Worm (Caenorhabditis elegans) whole organism, young adult: ENCODE data around the gene F54D5.4.

Experiments used
- B0019.2 ChIP-seq: fragments of 200-800 bp; sonication (Bioruptor generic); conservative IDR thresholded peaks from 2 replicates; pipeline ENCODE4 v1.3.6; 2022; ENCODE audit warnings: missing genetic modification reagents, missing genetic modification characterization, missing compliant biosample characterization
- B0035.1 ChIP-seq: sonication (generic microtip); optimal IDR thresholded peaks from 2 replicates; lab custom pipeline; 2016; ENCODE audit warnings: missing genetic modification characterization, mild to moderate bottlenecking, missing compliant biosample characterization, missing genotype, missing genetic modification reagents
- C17E4.6 ChIP-seq: fragments of 200-800 bp; sonication (Bioruptor generic); IDR thresholded peaks from 2 replicates; pipeline ENCODE4 v1.3.6; 2022; ENCODE audit warnings: missing genetic modification reagents, missing genetic modification characterization, missing compliant biosample characterization
- D2030.7 ChIP-seq: fragments of 200-800 bp; sonication (Bioruptor generic); IDR thresholded peaks from 2 replicates; pipeline ENCODE4 v1.3.6; 2022; ENCODE audit warnings: missing genetic modification reagents, missing genetic modification characterization, missing compliant biosample characterization
- F49E8.2 ChIP-seq: sonication (generic microtip); optimal IDR thresholded peaks from 3 replicates; lab custom pipeline; 2017; ENCODE audit warnings: missing genetic modification characterization, mild to moderate bottlenecking, missing compliant biosample characterization, antibody characterized with exemption, moderate library complexity; ENCODE audit not compliant: insufficient read depth
- K11D2.4 ChIP-seq: fragments of 200-800 bp; sonication (Bioruptor generic); IDR thresholded peaks from 2 replicates; pipeline ENCODE4 v1.3.6; 2022; ENCODE audit warnings: missing genetic modification reagents, missing genetic modification characterization, missing compliant biosample characterization
- Y53F4B.3 ChIP-seq: fragments of 200-800 bp; sonication (Bioruptor generic); IDR thresholded peaks from 2 replicates; pipeline ENCODE4 v1.3.6; 2022; ENCODE audit warnings: missing genetic modification reagents, missing genetic modification characterization, missing compliant biosample characterization
- Y79H2A.3 ChIP-seq: fragments of 200-800 bp; sonication (Bioruptor generic); conservative IDR thresholded peaks from 2 replicates; pipeline ENCODE4 v1.3.6; 2022; ENCODE audit warnings: missing genetic modification reagents, missing genetic modification characterization, missing compliant biosample characterization
- Y95B8A.8 ChIP-seq: fragments of 200-800 bp; sonication (Bioruptor generic); IDR thresholded peaks from 2 replicates; pipeline ENCODE4 v1.3.6; 2022; ENCODE audit warnings: missing genetic modification reagents, missing genetic modification characterization, missing compliant biosample characterization
- akir-1 ChIP-seq: fragments of 200-800 bp; sonication (Bioruptor generic); optimal IDR thresholded peaks from 2 replicates; lab custom pipeline; 2018; ENCODE audit warnings: mild to moderate bottlenecking, missing genetic modification characterization, moderate library complexity, missing compliant biosample characterization
- aptf-3 ChIP-seq: fragments of 200-800 bp; sonication (Bioruptor generic); IDR thresholded peaks from 2 replicates; pipeline ENCODE4 v1.3.6; 2022; ENCODE audit warnings: missing genetic modification characterization, missing compliant biosample characterization
- attf-6 ChIP-seq: fragments of 200-800 bp; sonication (Bioruptor generic); IDR thresholded peaks from 2 replicates; pipeline ENCODE4 v1.3.6; 2022; ENCODE audit warnings: missing genetic modification reagents, missing genetic modification characterization, missing compliant biosample characterization
- bed-2 ChIP-seq: fragments of 200-800 bp; sonication (Bioruptor generic); IDR thresholded peaks from 2 replicates; pipeline ENCODE4 v1.3.6; 2022; ENCODE audit warnings: missing genetic modification reagents, missing genetic modification characterization, missing compliant biosample characterization
- cebp-1 ChIP-seq, 2 experiments: fragments of 200-800 bp in 1 of 2; sonication (Bioruptor generic) in 1 of 2; sonication (generic microtip) in 1 of 2; IDR thresholded peaks in 1 of 2; optimal IDR thresholded peaks in 1 of 2; 2 replicates each; pipeline versions ENCODE4 v1.3.6 to Lab custom; 2017 to 2022; ENCODE audit warnings: missing compliant biosample characterization in 2 of 2, missing genetic modification characterization in 2 of 2, mild to moderate bottlenecking in 1 of 2, missing genetic modification reagents in 1 of 2, moderate library complexity in 1 of 2
- ceh-27 ChIP-seq: fragments of 200-800 bp; sonication (Bioruptor generic); optimal IDR thresholded peaks from 2 replicates; lab custom pipeline; 2018; ENCODE audit warnings: mild to moderate bottlenecking, missing genetic modification characterization, moderate library complexity, missing compliant biosample characterization
- ceh-58 ChIP-seq: fragments of 200-800 bp; sonication (Bioruptor generic); IDR thresholded peaks from 2 replicates; pipeline ENCODE4 v1.3.6; 2022; ENCODE audit warnings: missing genetic modification characterization, missing compliant biosample characterization
- ceh-79 ChIP-seq: sonication (generic microtip); optimal IDR thresholded peaks from 2 replicates; lab custom pipeline; 2017; ENCODE audit warnings: mild to moderate bottlenecking, missing genetic modification characterization, missing compliant biosample characterization
- ceh-91 ChIP-seq: fragments of 200-800 bp; sonication (Bioruptor generic); IDR thresholded peaks from 2 replicates; pipeline ENCODE4 v1.3.6; 2022; ENCODE audit warnings: missing genetic modification reagents, missing genetic modification characterization, missing compliant biosample characterization
- chd-7 ChIP-seq: sonication (generic microtip); optimal IDR thresholded peaks from 2 replicates; lab custom pipeline; 2016; ENCODE audit warnings: mild to moderate bottlenecking, missing genetic modification characterization, moderate library complexity, missing compliant biosample characterization
- die-1 ChIP-seq: sonication (generic microtip); optimal IDR thresholded peaks from 2 replicates; lab custom pipeline; 2016; ENCODE audit warnings: missing genotype, mild to moderate bottlenecking, missing genetic modification characterization, missing compliant biosample characterization
- dpl-1 ChIP-seq: fragments of 150-350 bp; optimal IDR thresholded peaks from 2 replicates; lab custom pipeline; 2014; ENCODE audit warnings: missing biosample characterization, missing genetic modification reagents, missing genetic modification characterization
- egl-44 ChIP-seq: fragments of 200-800 bp; sonication (Bioruptor generic); IDR thresholded peaks from 2 replicates; pipeline ENCODE4 v1.3.6; 2022; ENCODE audit warnings: missing genetic modification reagents, missing genetic modification characterization, missing compliant biosample characterization
- ekl-4 ChIP-seq: fragments of 200-800 bp; sonication (Bioruptor generic); IDR thresholded peaks from 2 replicates; pipeline ENCODE4 v1.3.6; 2022; ENCODE audit warnings: missing genetic modification reagents, missing genetic modification characterization, missing compliant biosample characterization
- fkh-3 ChIP-seq: sonication (generic microtip); optimal IDR thresholded peaks from 2 replicates; lab custom pipeline; 2016; ENCODE audit warnings: mild to moderate bottlenecking, missing genetic modification characterization, missing compliant biosample characterization
- him-1 ChIP-seq: sonication (generic microtip); optimal IDR thresholded peaks from 2 replicates; lab custom pipeline; 2016; ENCODE audit warnings: missing genotype, missing genetic modification reagents, missing genetic modification characterization, missing compliant biosample characterization
- hlh-12 ChIP-seq: sonication (generic microtip); optimal IDR thresholded peaks from 2 replicates; lab custom pipeline; 2016; ENCODE audit warnings: missing genetic modification characterization, missing compliant biosample characterization
- hlh-26 ChIP-seq: fragments of 200-800 bp; sonication (Bioruptor generic); conservative IDR thresholded peaks from 2 replicates; pipeline ENCODE4 v1.3.6; 2022; ENCODE audit warnings: missing genetic modification reagents, missing genetic modification characterization, missing compliant biosample characterization
- hmg-20 ChIP-seq: fragments of 200-800 bp; sonication (Bioruptor generic); IDR thresholded peaks from 2 replicates; pipeline ENCODE4 v1.3.6; 2022; ENCODE audit warnings: missing genetic modification reagents, missing genetic modification characterization, missing compliant biosample characterization
- lag-1 ChIP-seq: fragments of 200-800 bp; sonication (Bioruptor generic); IDR thresholded peaks from 2 replicates; pipeline ENCODE4 v1.3.6; 2022; ENCODE audit warnings: missing genetic modification reagents, missing genetic modification characterization, missing compliant biosample characterization
- lin-26 ChIP-seq: fragments of 200-800 bp; sonication (Bioruptor generic); IDR thresholded peaks from 2 replicates; pipeline ENCODE4 v1.3.6; 2022; ENCODE audit warnings: missing genetic modification reagents, missing genetic modification characterization, missing compliant biosample characterization
- lin-35 ChIP-seq, 3 experiments: fragments of 150-350 bp in 2 of 3; sonication (generic microtip) in 1 of 3; optimal IDR thresholded peaks; 2 replicates each; lab custom pipeline; 2014 to 2018; ENCODE audit warnings: missing biosample characterization in 3 of 3, missing genetic modification characterization in 3 of 3, missing genetic modification reagents in 3 of 3
- lsl-1 ChIP-seq: fragments of 200-800 bp; sonication (Bioruptor generic); optimal IDR thresholded peaks from 2 replicates; lab custom pipeline; 2018; ENCODE audit warnings: mild to moderate bottlenecking, missing genetic modification characterization, moderate library complexity, missing compliant biosample characterization
- lsy-27 ChIP-seq: sonication (generic microtip); optimal IDR thresholded peaks from 2 replicates; lab custom pipeline; 2017; ENCODE audit warnings: missing genetic modification characterization, mild to moderate bottlenecking, missing compliant biosample characterization, antibody characterized with exemption, missing genotype, borderline replicate concordance; ENCODE audit not compliant: insufficient read depth
- madf-8 ChIP-seq: fragments of 200-800 bp; sonication (Bioruptor generic); conservative IDR thresholded peaks from 2 replicates; pipeline ENCODE4 v1.3.6; 2022; ENCODE audit warnings: missing genetic modification reagents, missing genetic modification characterization, missing compliant biosample characterization
- mel-28 ChIP-seq: sonication (generic microtip); optimal IDR thresholded peaks from 2 replicates; lab custom pipeline; 2016; ENCODE audit warnings: borderline replicate concordance, mild to moderate bottlenecking, missing genetic modification characterization, missing compliant biosample characterization
- mes-4 ChIP-seq: sonication (generic microtip); optimal IDR thresholded peaks from 2 replicates; lab custom pipeline; 2016; ENCODE audit warnings: missing genotype, missing genetic modification characterization, missing compliant biosample characterization
- nhr-179 ChIP-seq: sonication (generic microtip); optimal IDR thresholded peaks from 2 replicates; lab custom pipeline; 2016; ENCODE audit warnings: mild to moderate bottlenecking, missing genetic modification characterization, missing compliant biosample characterization
- nhr-27 ChIP-seq: fragments of 200-800 bp; sonication (Bioruptor generic); optimal IDR thresholded peaks from 2 replicates; lab custom pipeline; 2018; ENCODE audit warnings: mild to moderate bottlenecking, missing genetic modification characterization, moderate library complexity, missing compliant biosample characterization
- rcor-1 ChIP-seq: fragments of 200-800 bp; sonication (Bioruptor generic); IDR thresholded peaks from 2 replicates; pipeline ENCODE4 v1.3.6; 2022; ENCODE audit warnings: missing genetic modification reagents, missing genetic modification characterization, missing compliant biosample characterization
- rpc-1 ChIP-seq, 2 experiments: fragments of 150-350 bp in 1 of 2; sonication (generic microtip) in 1 of 2; optimal IDR thresholded peaks; 2 replicates each; lab custom pipeline; 2014 to 2018; ENCODE audit warnings: missing biosample characterization in 1 of 2, missing genetic modification characterization in 1 of 2, missing genetic modification reagents in 1 of 2, missing genotype in 1 of 2
- somi-1 ChIP-seq: fragments of 200-800 bp; sonication (Bioruptor generic); optimal IDR thresholded peaks from 2 replicates; lab custom pipeline; 2018; ENCODE audit warnings: mild to moderate bottlenecking, missing genetic modification characterization, missing compliant biosample characterization
- sptf-2 ChIP-seq: fragments of 200-800 bp; sonication (Bioruptor generic); optimal IDR thresholded peaks from 2 replicates; lab custom pipeline; 2018; ENCODE audit warnings: mild to moderate bottlenecking, missing genetic modification characterization, missing compliant biosample characterization
- tbx-9 ChIP-seq: sonication (generic microtip); optimal IDR thresholded peaks from 2 replicates; lab custom pipeline; 2016; ENCODE audit warnings: borderline replicate concordance, missing genetic modification characterization, inconsistent platforms, missing compliant biosample characterization
- zim-3 ChIP-seq: sonication (generic microtip); optimal IDR thresholded peaks from 2 replicates; lab custom pipeline; 2017; ENCODE audit warnings: mild to moderate bottlenecking, missing genetic modification characterization, moderate library complexity, missing compliant biosample characterization
- ztf-25 ChIP-seq: fragments of 200-800 bp; sonication (Bioruptor generic); IDR thresholded peaks from 2 replicates; pipeline ENCODE4 v1.3.6; 2022; ENCODE audit warnings: missing genetic modification reagents, missing genetic modification characterization, missing compliant biosample characterization

Gene F54D5.4

ce11 chrII:11577861-11578260 is 8.2 kb downstream of the F54D5.4 start (continued):
- TF ChIP-seq fkh-3 (tag; lab: Kevin White, UChicago) (no peak), ceh-79 (tag; lab: Kevin White, UChicago) (no peak), mel-28 (tag; lab: Kevin White, UChicago) (no peak), F49E8.2 (tag; lab: Kevin White, UChicago) (no peak), nhr-27 (tag; lab: Kevin White, UChicago) (no peak), mes-4 (tag; lab: Kevin White, UChicago) (no peak), lin-26 (GFP tag; lab: Robert Waterston, UW) (no peak), nhr-179 (tag; lab: Kevin White, UChicago) (no peak), somi-1 (no peak), dpl-1 (GFP tag; lab: Kevin White, UChicago) (peak; percentile 89), ztf-25 (GFP tag; lab: Robert Waterston, UW) (no peak), Y53F4B.3 (no peak), lag-1 (GFP tag; lab: Robert Waterston, UW) (no peak), egl-44 (no peak), D2030.7 (GFP tag; lab: Robert Waterston, UW) (peak; percentile 94), akir-1 (GFP tag; lab: Kevin White, UChicago) (no peak), attf-6 (GFP tag; lab: Robert Waterston, UW) (0 out of 2 replicates have a peak, but pooled peaks have one; percentile 48), sptf-2 (GFP tag; lab: Kevin White, UChicago) (no peak), chd-7 (tag; lab: Kevin White, UChicago) (no peak), aptf-3 (GFP tag; lab: Robert Waterston, UW) (no peak), hlh-12 (no peak), C17E4.6 (GFP tag; lab: Robert Waterston, UW) (no peak), ceh-58 (GFP tag; lab: Robert Waterston, UW) (no peak), Y79H2A.3 (GFP tag; lab: Robert Waterston, UW) (0 out of 2 replicates have a peak, but pooled peaks have one; percentile 73), Y95B8A.8 (GFP tag; lab: Robert Waterston, UW) (peak; percentile 89; the same call in 1 of the 2 replicates), zim-3 (tag; lab: Kevin White, UChicago) (no peak), lsl-1 (GFP tag; lab: Kevin White, UChicago) (peak; percentile 99), him-1 (peak; percentile 37), madf-8 (GFP tag; lab: Robert Waterston, UW) (peak; percentile 96), rcor-1 (GFP tag; lab: Robert Waterston, UW) (peak; percentile 73), lsy-27 (tag; lab: Kevin White, UChicago) (no peak), bed-2 (GFP tag; lab: Robert Waterston, UW) (no peak), tbx-9 (tag; lab: Kevin White, UChicago) (no peak), B0019.2 (GFP tag; lab: Robert Waterston, UW) (peak; percentile 83), ceh-27 (GFP tag; lab: Kevin White, UChicago) (no peak), B0035.1 (tag; lab: Kevin White, UChicago) (no peak), die-1 (tag; lab: Kevin White, UChicago) (no peak), ceh-91 (peak; percentile 95), lin-35 (GFP tag; optimal IDR thresholded peaks at IDR 0.05; lab: Kevin White, UChicago) (peak in 1 of 3 experiments; percentile 77), hlh-26 (GFP tag; lab: Robert Waterston, UW) (no peak), hmg-20 (no peak), cebp-1 (GFP tag; IDR thresholded peaks at IDR 0.05; lab: Robert Waterston, UW) (no peak), cebp-1 (tag; optimal IDR thresholded peaks at IDR 0.05; lab: Kevin White, UChicago) (no peak), K11D2.4 (GFP tag; lab: Robert Waterston, UW) (no peak), rpc-1 (optimal IDR thresholded peaks at IDR 0.05; lab: Kevin White, UChicago) (no peak), rpc-1 (tag; optimal IDR thresholded peaks at IDR 0.05; lab: Kevin White, UChicago) (no peak), ekl-4 (GFP tag; lab: Robert Waterston, UW) (peak; percentile 75)
